Fruit fly (Drosophila melanogaster) whole organism, embryonic: ENCODE results near the gene CG34296.

Experiments
- Atf3 ChIP-seq: fragments of 200-800 bp; sonication (Bioruptor generic); optimal IDR thresholded peaks from 3 replicates; lab custom pipeline; 2016; ENCODE audit warnings: missing biosample characterization, missing genetic modification characterization
- BEAF-32 ChIP-seq: fragments of 200-800 bp; sonication (Bioruptor generic); optimal IDR thresholded peaks from 3 replicates; lab custom pipeline; 2017; ENCODE audit warnings: missing biosample characterization, missing genetic modification characterization, mild to moderate bottlenecking, moderate library complexity, missing genetic modification reagents
- CG14710 ChIP-seq: fragments of 200-800 bp; sonication (Bioruptor generic); optimal IDR thresholded peaks from 3 replicates; lab custom pipeline; 2019; ENCODE audit warnings: missing biosample characterization, mild to moderate bottlenecking, missing genetic modification characterization, moderate library complexity
- CG1529 ChIP-seq: fragments of 200-800 bp; sonication (Bioruptor generic); optimal IDR thresholded peaks from 3 replicates; lab custom pipeline; 2018; ENCODE audit warnings: missing biosample characterization, missing genetic modification characterization
- CG17328 ChIP-seq: fragments of 200-800 bp; sonication (Bioruptor generic); IDR thresholded peaks from 2 replicates; pipeline ENCODE4 v1.3.6; 2022; ENCODE audit warnings: missing biosample characterization, missing genetic modification characterization
- CG17361 ChIP-seq: fragments of 200-800 bp; sonication (Bioruptor generic); IDR thresholded peaks from 3 replicates; pipeline ENCODE4 v1.3.6; 2022; ENCODE audit warnings: missing biosample characterization, missing genetic modification characterization
- CG2712 ChIP-seq: fragments of 200-800 bp; optimal IDR thresholded peaks from 3 replicates; lab custom pipeline; 2019; ENCODE audit warnings: missing biosample characterization, mild to moderate bottlenecking, missing genetic modification characterization, moderate library complexity
- CG3995 ChIP-seq: fragments of 200-800 bp; sonication (Bioruptor generic); optimal IDR thresholded peaks from 3 replicates; lab custom pipeline; 2016; ENCODE audit warnings: missing biosample characterization, missing genetic modification characterization
- CG4282 ChIP-seq: fragments of 200-800 bp; sonication (Bioruptor generic); optimal IDR thresholded peaks from 2 replicates; lab custom pipeline; 2016; ENCODE audit warnings: missing biosample characterization, missing genetic modification characterization
- CG4707 ChIP-seq: fragments of 200-800 bp; sonication (Bioruptor generic); optimal IDR thresholded peaks from 2 replicates; lab custom pipeline; 2018; ENCODE audit warnings: missing biosample characterization, mild to moderate bottlenecking, missing genetic modification characterization, moderate library complexity
- CG4854 ChIP-seq: fragments of 200-800 bp; sonication (Bioruptor generic); optimal IDR thresholded peaks from 2 replicates; lab custom pipeline; 2016; ENCODE audit warnings: missing biosample characterization, missing genetic modification characterization, inconsistent platforms
- CG7839 ChIP-seq: fragments of 200-800 bp; sonication (Bioruptor generic); optimal IDR thresholded peaks from 3 replicates; lab custom pipeline; 2018; ENCODE audit warnings: missing biosample characterization, mild to moderate bottlenecking, missing genetic modification characterization, moderate library complexity
- CG9215 ChIP-seq: fragments of 200-800 bp; sonication (Bioruptor generic); IDR thresholded peaks from 2 replicates; pipeline ENCODE4 v1.3.6; 2022; ENCODE audit warnings: missing biosample characterization, missing genetic modification characterization
- CG9609 ChIP-seq: fragments of 200-800 bp; sonication (Bioruptor generic); optimal IDR thresholded peaks from 3 replicates; lab custom pipeline; 2016; ENCODE audit warnings: missing biosample characterization, missing genetic modification characterization
- Chrac-16 ChIP-seq: fragments of 200-800 bp; sonication (Bioruptor generic); optimal IDR thresholded peaks from 3 replicates; lab custom pipeline; 2016; ENCODE audit warnings: missing biosample characterization, missing genetic modification characterization
- D19B ChIP-seq: fragments of 200-800 bp; sonication (Bioruptor generic); optimal IDR thresholded peaks from 2 replicates; lab custom pipeline; 2017; ENCODE audit warnings: missing biosample characterization, mild to moderate bottlenecking, missing genetic modification characterization
- Dbx ChIP-seq: fragments of 200-800 bp; sonication (Bioruptor generic); IDR thresholded peaks from 3 replicates; pipeline ENCODE4 v1.3.6; 2022; ENCODE audit warnings: missing biosample characterization, missing genetic modification characterization
- Deaf1 ChIP-seq: fragments of 200-800 bp; optimal IDR thresholded peaks from 3 replicates; lab custom pipeline; 2019; ENCODE audit warnings: missing biosample characterization, mild to moderate bottlenecking, missing genetic modification characterization, moderate library complexity
- Dip2 ChIP-seq: fragments of 200-800 bp; sonication (Bioruptor generic); IDR thresholded peaks from 2 replicates; pipeline ENCODE4 v1.3.6; 2022; ENCODE audit warnings: missing biosample characterization, missing genetic modification characterization
- H2.0 ChIP-seq: fragments of 200-800 bp; sonication (Bioruptor generic); IDR thresholded peaks from 2 replicates; pipeline ENCODE4 v1.3.6; 2022; ENCODE audit warnings: missing biosample characterization, missing genetic modification characterization
- HmgD ChIP-seq: fragments of 200-800 bp; sonication (Bioruptor generic); optimal IDR thresholded peaks from 3 replicates; lab custom pipeline; 2016; ENCODE audit warnings: missing biosample characterization, missing genetic modification characterization
- Hr78 ChIP-seq, 2 experiments: fragments of 200-800 bp in 1 of 2; fragments of >200 bp in 1 of 2; sonication (Bioruptor generic) in 1 of 2; optimal IDR thresholded peaks; 2 replicates each; lab custom pipeline; 2017 to 2019; ENCODE audit warnings: missing biosample characterization in 2 of 2, missing genetic modification characterization in 2 of 2, mild to moderate bottlenecking in 1 of 2, moderate library complexity in 1 of 2
- Lim3 ChIP-seq: fragments of 200-800 bp; sonication (Bioruptor generic); IDR thresholded peaks from 2 replicates; pipeline ENCODE4 v1.3.6; 2022; ENCODE audit warnings: missing biosample characterization, missing genetic modification characterization
- Neu2 ChIP-seq: fragments of 200-800 bp; sonication (Bioruptor generic); optimal IDR thresholded peaks from 3 replicates; lab custom pipeline; 2016; ENCODE audit warnings: missing biosample characterization, missing genetic modification characterization, borderline replicate concordance
- PHDP ChIP-seq: fragments of 200-800 bp; sonication (Bioruptor generic); optimal IDR thresholded peaks from 3 replicates; lab custom pipeline; 2018; ENCODE audit warnings: missing biosample characterization, mild to moderate bottlenecking, missing genetic modification characterization, moderate library complexity
- Pdp1 ChIP-seq, 2 experiments: fragments of 200-800 bp; sonication (Bioruptor generic); optimal IDR thresholded peaks; 3 replicates each; lab custom pipeline; 2016; ENCODE audit warnings: missing biosample characterization in 2 of 2, missing genetic modification characterization in 2 of 2, mild to moderate bottlenecking in 1 of 2, moderate library complexity in 1 of 2
- Rfx ChIP-seq: fragments of 200-800 bp; sonication (Bioruptor generic); IDR thresholded peaks from 2 replicates; pipeline ENCODE4 v1.3.6; 2022; ENCODE audit warnings: missing biosample characterization, missing genetic modification characterization
- bowl ChIP-seq: fragments of 200-800 bp; sonication (Bioruptor generic); IDR thresholded peaks from 2 replicates; pipeline ENCODE4 v1.3.6; 2022; ENCODE audit warnings: missing biosample characterization, missing genetic modification characterization
- ci ChIP-seq: fragments of 200-800 bp; sonication (Bioruptor generic); IDR thresholded peaks from 3 replicates; pipeline ENCODE4 v1.3.6; 2022; ENCODE audit warnings: missing biosample characterization, missing genetic modification characterization
- dimm ChIP-seq: fragments of 200-800 bp; sonication (Bioruptor generic); IDR thresholded peaks from 2 replicates; pipeline ENCODE4 v1.3.6; 2022; ENCODE audit warnings: missing biosample characterization, missing genetic modification characterization
- dmrt99B ChIP-seq: fragments of 200-800 bp; sonication (Bioruptor generic); optimal IDR thresholded peaks from 2 replicates; lab custom pipeline; 2018; ENCODE audit warnings: missing biosample characterization, mild to moderate bottlenecking, missing genetic modification characterization, moderate library complexity
- emc ChIP-seq: fragments of 200-800 bp; sonication (Bioruptor generic); optimal IDR thresholded peaks from 2 replicates; lab custom pipeline; 2016; ENCODE audit warnings: missing biosample characterization, missing genetic modification characterization
- lab ChIP-seq: fragments of 200-800 bp; sonication (Bioruptor generic); optimal IDR thresholded peaks from 3 replicates; lab custom pipeline; 2017; ENCODE audit warnings: missing biosample characterization, missing genetic modification characterization, mild to moderate bottlenecking, moderate library complexity, missing genetic modification reagents
- lov ChIP-seq, 2 experiments: fragments of 200-800 bp in 1 of 2; fragments of >200 bp in 1 of 2; sonication (Bioruptor generic) in 1 of 2; IDR thresholded peaks in 1 of 2; optimal IDR thresholded peaks in 1 of 2; 2 replicates in 1 of 2; 3 replicates in 1 of 2; pipeline versions ENCODE4 v1.3.6 to Lab custom; 2017 to 2022; ENCODE audit warnings: missing biosample characterization in 1 of 2, missing genetic modification characterization in 1 of 2
- nerfin-2 ChIP-seq: fragments of 200-800 bp; sonication (Bioruptor generic); IDR thresholded peaks from 2 replicates; pipeline ENCODE4 v1.3.6; 2022; ENCODE audit warnings: missing biosample characterization, missing genetic modification characterization; ENCODE audit not compliant: partially characterized antibody
- onecut ChIP-seq: fragments of 200-800 bp; sonication (Bioruptor generic); IDR thresholded peaks from 2 replicates; pipeline ENCODE4 v1.3.6; 2022; ENCODE audit warnings: missing biosample characterization, missing genetic modification characterization
- otp ChIP-seq: fragments of 200-800 bp; sonication (Bioruptor generic); IDR thresholded peaks from 3 replicates; pipeline ENCODE4, ENCODE4 v1.3.6; 2022; ENCODE audit warnings: missing biosample characterization, missing genetic modification characterization
- pfk ChIP-seq: fragments of 200-800 bp; sonication (Bioruptor generic); optimal IDR thresholded peaks from 2 replicates; lab custom pipeline; 2018; ENCODE audit warnings: missing biosample characterization, mild to moderate bottlenecking, missing genetic modification characterization, moderate library complexity
- pita ChIP-seq: fragments of 200-800 bp; sonication (Bioruptor generic); optimal IDR thresholded peaks from 2 replicates; lab custom pipeline; 2017; ENCODE audit warnings: missing biosample characterization, mild to moderate bottlenecking, missing genetic modification characterization
- sc ChIP-seq, 3 experiments: fragments of >200 bp in 2 of 3; fragments of 200-800 bp in 1 of 3; sonication (Bioruptor generic) in 1 of 3; optimal IDR thresholded peaks; 2 replicates in 2 of 3; 3 replicates in 1 of 3; lab custom pipeline; 2017; ENCODE audit warnings: mild to moderate bottlenecking in 1 of 3, missing biosample characterization in 1 of 3, missing genetic modification characterization in 1 of 3, missing genetic modification reagents in 1 of 3
- schlank ChIP-seq: fragments of 200-800 bp; sonication (Bioruptor generic); optimal IDR thresholded peaks from 2 replicates; lab custom pipeline; 2018; ENCODE audit warnings: missing biosample characterization, mild to moderate bottlenecking, missing genetic modification characterization
- scrt ChIP-seq: fragments of 200-800 bp; sonication (Bioruptor generic); optimal IDR thresholded peaks from 2 replicates; lab custom pipeline; 2018; ENCODE audit warnings: missing biosample characterization, mild to moderate bottlenecking, missing genetic modification characterization, moderate library complexity
- seq ChIP-seq: fragments of 200-800 bp; sonication (Bioruptor generic); IDR thresholded peaks from 2 replicates; pipeline ENCODE4 v1.3.6; 2022; ENCODE audit warnings: missing biosample characterization, missing genetic modification characterization
- sna ChIP-seq: fragments of 200-800 bp; sonication (Bioruptor generic); IDR thresholded peaks from 2 replicates; pipeline ENCODE4 v1.3.6; 2022; ENCODE audit warnings: missing biosample characterization, missing genetic modification characterization; ENCODE audit not compliant: partially characterized antibody
- stc ChIP-seq: fragments of 200-800 bp; sonication (Bioruptor generic); IDR thresholded peaks from 2 replicates; pipeline ENCODE4 v1.3.6; 2022; ENCODE audit warnings: missing biosample characterization, missing genetic modification characterization
- sug ChIP-seq: fragments of 200-800 bp; optimal IDR thresholded peaks from 2 replicates; lab custom pipeline; 2019; ENCODE audit warnings: missing biosample characterization, mild to moderate bottlenecking, missing genetic modification characterization, moderate library complexity
- tup ChIP-seq: fragments of 200-800 bp; sonication (Bioruptor generic); optimal IDR thresholded peaks from 2 replicates; lab custom pipeline; 2016; ENCODE audit warnings: missing biosample characterization, mild to moderate bottlenecking, missing genetic modification characterization, moderate library complexity
- vvl ChIP-seq: fragments of 200-800 bp; sonication (Bioruptor generic); IDR thresholded peaks from 2 replicates; pipeline ENCODE4 v1.3.6; 2022; ENCODE audit warnings: missing biosample characterization, missing genetic modification characterization
- zen2 ChIP-seq: fragments of 200-800 bp; sonication (Bioruptor generic); IDR thresholded peaks from 3 replicates; pipeline ENCODE4 v1.3.6; 2022; ENCODE audit warnings: missing biosample characterization, missing genetic modification characterization; ENCODE audit not compliant: partially characterized antibody

CG34296 gene

dm6 chr3R:29675333-29675732 is 47.0 kb upstream of the CG34296 start, which contains the start of the genes Bub3 and Cap-D2 (continued):
- peak; percentile 80 for TF ChIP-seq CG14710 (tag; lab: Kevin White, UChicago)
- no peak for TF ChIP-seq dmrt99B (tag; lab: Kevin White, UChicago)
- TF ChIP-seq seq = peak; percentile 58
- TF ChIP-seq sna (GFP tag; lab: Robert Waterston, UW) = peak; percentile 92
- TF ChIP-seq scrt (GFP tag; lab: Kevin White, UChicago) = no peak
- peak; percentile 12 for TF ChIP-seq Neu2 (GFP tag; lab: Kevin White, UChicago)
- TF ChIP-seq Atf3 (GFP tag; lab: Kevin White, UChicago) = peak; percentile 45
- TF ChIP-seq H2.0 (GFP tag; lab: Robert Waterston, UW) = peak; percentile 69
- TF ChIP-seq onecut (GFP tag; lab: Robert Waterston, UW) = no peak
- no peak for TF ChIP-seq emc (GFP tag; lab: Kevin White, UChicago)
- TF ChIP-seq vvl (GFP tag; lab: Robert Waterston, UW) = peak; percentile 52; the same call in 1 of the 2 replicates
- TF ChIP-seq sug (tag; lab: Kevin White, UChicago) = no peak
- no peak for TF ChIP-seq PHDP (tag; lab: Kevin White, UChicago)
- TF ChIP-seq pita (GFP tag; lab: Kevin White, UChicago) = no peak
- no peak for TF ChIP-seq lov (optimal IDR thresholded peaks at IDR 0.05; lab: Kevin White, UChicago)
- 0 out of 3 replicates have a peak, but pooled peaks have one; percentile 43 for TF ChIP-seq lov (GFP tag; IDR thresholded peaks at IDR 0.05; lab: Robert Waterston, UW)
- TF ChIP-seq CG4282 (GFP tag; lab: Kevin White, UChicago) = no peak
- TF ChIP-seq CG3995 (GFP tag; lab: Kevin White, UChicago) = peak; percentile 3
- peak; percentile 82 for TF ChIP-seq ci (GFP tag; lab: Robert Waterston, UW)
- TF ChIP-seq lab (GFP tag; lab: Kevin White, UChicago) = peak; percentile 73
- TF ChIP-seq BEAF-32 (GFP tag; lab: Kevin White, UChicago) = peak; percentile 81
- TF ChIP-seq Deaf1 (tag; lab: Kevin White, UChicago) = no peak
- peak; percentile 74 for TF ChIP-seq Chrac-16
- TF ChIP-seq Dbx = peak; percentile 84
- peak; percentile 58 for TF ChIP-seq Rfx (GFP tag; lab: Robert Waterston, UW)
- peak; percentile 25 for TF ChIP-seq tup (GFP tag; lab: Kevin White, UChicago)
- TF ChIP-seq CG9609 = peak; percentile 63
- TF ChIP-seq dimm (GFP tag; lab: Robert Waterston, UW) = no peak
- TF ChIP-seq CG4707 = no peak
- TF ChIP-seq CG2712 (tag; lab: Kevin White, UChicago) = peak; percentile 73
- no peak for TF ChIP-seq CG17361
- peak; percentile 40; the same call in 1 of the 2 replicates for TF ChIP-seq bowl (GFP tag; lab: Robert Waterston, UW)
- no peak for TF ChIP-seq D19B (GFP tag; lab: Kevin White, UChicago)
- peak; percentile 70 for TF ChIP-seq CG17328 (GFP tag; lab: Robert Waterston, UW)
- no peak for TF ChIP-seq sc (optimal IDR thresholded peaks at IDR 0.05; lab: Kevin White, UChicago)
- peak; percentile 49 for TF ChIP-seq sc (GFP tag; optimal IDR thresholded peaks at IDR 0.05; lab: Kevin White, UChicago)
- TF ChIP-seq Lim3 (GFP tag; lab: Robert Waterston, UW) = no peak
- peak; percentile 69 to 70 for TF ChIP-seq Pdp1 (GFP tag; optimal IDR thresholded peaks at IDR 0.05; lab: Kevin White, UChicago)
- no peak for TF ChIP-seq Dip2 (GFP tag; lab: Robert Waterston, UW)
- TF ChIP-seq CG1529 (GFP tag; lab: Kevin White, UChicago) = no peak
- no peak for TF ChIP-seq pfk (GFP tag; lab: Kevin White, UChicago)
- peak; percentile 70 for TF ChIP-seq nerfin-2 (GFP tag; lab: Robert Waterston, UW)
- no peak for TF ChIP-seq schlank (tag; lab: Kevin White, UChicago)
- TF ChIP-seq zen2 (GFP tag; lab: Robert Waterston, UW) = peak; percentile 61; the same call in 1 of the 3 replicates
- TF ChIP-seq Hr78 (GFP tag; optimal IDR thresholded peaks at IDR 0.05; lab: Kevin White, UChicago) = no peak
- TF ChIP-seq stc = peak; percentile 27; the same call in 1 of the 2 replicates
- TF ChIP-seq CG4854 (GFP tag; lab: Kevin White, UChicago) = no peak
- TF ChIP-seq otp (GFP tag; lab: Robert Waterston, UW) = 0 out of 3 replicates have a peak, but pooled peaks have one; percentile 60
- TF ChIP-seq HmgD (GFP tag; lab: Kevin White, UChicago) = no peak
- TF ChIP-seq CG7839 (tag; lab: Kevin White, UChicago) = peak; percentile 64
- peak; percentile 53 for TF ChIP-seq CG9215 (GFP tag; lab: Robert Waterston, UW)
